Fruit fly (Drosophila melanogaster) whole organism, embryonic: ENCODE measurements around the gene Creld.

Source experiments
- B-H1 ChIP-seq: fragments of 200-800 bp; sonication (Bioruptor generic); IDR thresholded peaks from 3 replicates; pipeline ENCODE4 v1.3.6; 2022; ENCODE audit warnings: missing biosample characterization, missing genetic modification characterization
- B-H2 ChIP-seq: fragments of 200-800 bp; sonication (Bioruptor generic); optimal IDR thresholded peaks from 2 replicates; lab custom pipeline; 2018; ENCODE audit warnings: missing biosample characterization, mild to moderate bottlenecking, missing genetic modification characterization
- CG1024 ChIP-seq: fragments of 200-800 bp; sonication (Bioruptor generic); IDR thresholded peaks from 2 replicates; pipeline ENCODE4 v1.3.6; 2022; ENCODE audit warnings: missing biosample characterization, missing genetic modification characterization
- CG10431 ChIP-seq: fragments of 200-800 bp; sonication (Bioruptor generic); optimal IDR thresholded peaks from 3 replicates; lab custom pipeline; 2018; ENCODE audit warnings: missing biosample characterization, mild to moderate bottlenecking, missing genetic modification characterization
- CG10959 ChIP-seq: fragments of 200-800 bp; sonication (Bioruptor generic); IDR thresholded peaks from 2 replicates; pipeline ENCODE4 v1.3.6; 2022; ENCODE audit warnings: missing biosample characterization, missing genetic modification characterization
- CG11695 ChIP-seq: fragments of 200-800 bp; sonication (Bioruptor generic); IDR thresholded peaks from 3 replicates; pipeline ENCODE4 v1.3.6; 2022; ENCODE audit warnings: missing biosample characterization, missing genetic modification characterization
- CG12299 ChIP-seq: fragments of 200-800 bp; sonication (Bioruptor generic); optimal IDR thresholded peaks from 2 replicates; lab custom pipeline; 2018; ENCODE audit warnings: missing biosample characterization, mild to moderate bottlenecking, missing genetic modification characterization
- CG12769 ChIP-seq: fragments of 200-800 bp; sonication (Bioruptor generic); optimal IDR thresholded peaks from 2 replicates; lab custom pipeline; 2019; ENCODE audit warnings: missing biosample characterization, mild to moderate bottlenecking, missing genetic modification characterization, moderate library complexity
- CG13287 ChIP-seq: fragments of 200-800 bp; sonication (Bioruptor generic); IDR thresholded peaks from 2 replicates; pipeline ENCODE4 v1.3.6; 2022; ENCODE audit warnings: missing biosample characterization, missing genetic modification characterization; ENCODE audit not compliant: partially characterized antibody
- CG14014 ChIP-seq: fragments of 200-800 bp; sonication (Bioruptor generic); IDR thresholded peaks from 2 replicates; pipeline ENCODE4 v1.3.6; 2022; ENCODE audit warnings: missing biosample characterization, missing genetic modification characterization
- CG15479 ChIP-seq: fragments of 200-800 bp; sonication (Bioruptor generic); optimal IDR thresholded peaks from 3 replicates; lab custom pipeline; 2019; ENCODE audit warnings: missing biosample characterization, mild to moderate bottlenecking, missing genetic modification characterization, moderate library complexity
- CG15601 ChIP-seq: fragments of 200-800 bp; sonication (Bioruptor generic); optimal IDR thresholded peaks from 3 replicates; lab custom pipeline; 2019; ENCODE audit warnings: missing biosample characterization, mild to moderate bottlenecking, missing genetic modification characterization, moderate library complexity
- CG1602 ChIP-seq: fragments of 200-800 bp; sonication (Bioruptor generic); optimal IDR thresholded peaks from 3 replicates; lab custom pipeline; 2016; ENCODE audit warnings: missing biosample characterization, missing genetic modification characterization
- CG16815 ChIP-seq: fragments of 200-800 bp; sonication (Bioruptor generic); optimal IDR thresholded peaks from 3 replicates; lab custom pipeline; 2017; ENCODE audit warnings: missing biosample characterization, mild to moderate bottlenecking, missing genetic modification characterization
- CG1792 ChIP-seq: fragments of 200-800 bp; sonication (Bioruptor generic); optimal IDR thresholded peaks from 2 replicates; lab custom pipeline; 2016; ENCODE audit warnings: missing biosample characterization, missing genetic modification characterization
- CG2120 ChIP-seq: fragments of 200-800 bp; sonication (Bioruptor generic); optimal IDR thresholded peaks from 3 replicates; lab custom pipeline; 2016; ENCODE audit warnings: missing biosample characterization, missing genetic modification characterization
- CG2712 ChIP-seq: fragments of 200-800 bp; optimal IDR thresholded peaks from 3 replicates; lab custom pipeline; 2019; ENCODE audit warnings: missing biosample characterization, mild to moderate bottlenecking, missing genetic modification characterization, moderate library complexity
- CG2889 ChIP-seq: fragments of 200-800 bp; sonication (Bioruptor generic); IDR thresholded peaks from 3 replicates; pipeline ENCODE4 v1.3.6; 2022; ENCODE audit warnings: missing biosample characterization, missing genetic modification characterization
- CG31365 ChIP-seq: fragments of 200-800 bp; sonication (Bioruptor generic); optimal IDR thresholded peaks from 2 replicates; lab custom pipeline; 2018; ENCODE audit warnings: missing biosample characterization, mild to moderate bottlenecking, missing genetic modification characterization
- CG31388 ChIP-seq: fragments of 200-800 bp; sonication (Bioruptor generic); optimal IDR thresholded peaks from 2 replicates; lab custom pipeline; 2016; ENCODE audit warnings: missing biosample characterization, missing genetic modification characterization
- CG34224 ChIP-seq: fragments of 200-800 bp; sonication (Bioruptor generic); IDR thresholded peaks from 3 replicates; pipeline ENCODE4 v1.3.6; 2022; ENCODE audit warnings: missing biosample characterization, missing genetic modification characterization; ENCODE audit not compliant: partially characterized antibody
- CG42726 ChIP-seq: fragments of 200-800 bp; sonication (Bioruptor generic); IDR thresholded peaks from 2 replicates; pipeline ENCODE4 v1.3.6; 2022; ENCODE audit warnings: missing biosample characterization, missing genetic modification characterization; ENCODE audit not compliant: partially characterized antibody
- CG6254 ChIP-seq: fragments of 200-800 bp; sonication (Bioruptor generic); optimal IDR thresholded peaks from 3 replicates; lab custom pipeline; 2017; ENCODE audit warnings: mild to moderate bottlenecking, missing biosample characterization, missing genetic modification reagents, missing genetic modification characterization
- CG7745 ChIP-seq: fragments of 200-800 bp; sonication (Bioruptor generic); optimal IDR thresholded peaks from 2 replicates; lab custom pipeline; 2018; ENCODE audit warnings: missing biosample characterization, mild to moderate bottlenecking, missing genetic modification characterization, moderate library complexity
- CG7928 ChIP-seq: fragments of 200-800 bp; sonication (Bioruptor generic); optimal IDR thresholded peaks from 2 replicates; lab custom pipeline; 2017; ENCODE audit warnings: missing biosample characterization, mild to moderate bottlenecking, missing genetic modification characterization
- CG8089 ChIP-seq: fragments of 200-800 bp; sonication (Bioruptor generic); optimal IDR thresholded peaks from 3 replicates; lab custom pipeline; 2016; ENCODE audit warnings: missing biosample characterization, missing genetic modification characterization
- CG8359 ChIP-seq: fragments of 200-800 bp; sonication (Bioruptor generic); optimal IDR thresholded peaks from 2 replicates; lab custom pipeline; 2017; ENCODE audit warnings: missing biosample characterization, mild to moderate bottlenecking, missing genetic modification characterization, borderline replicate concordance
- CG8765 ChIP-seq: fragments of 200-800 bp; sonication (Bioruptor generic); IDR thresholded peaks from 2 replicates; pipeline ENCODE4 v1.3.6; 2022; ENCODE audit warnings: missing biosample characterization, missing genetic modification characterization
- CG8924 ChIP-seq: fragments of 200-800 bp; optimal IDR thresholded peaks from 3 replicates; lab custom pipeline; 2019; ENCODE audit warnings: missing biosample characterization, mild to moderate bottlenecking, missing genetic modification characterization, moderate library complexity
- Dek ChIP-seq: fragments of 200-800 bp; sonication (Bioruptor generic); optimal IDR thresholded peaks from 3 replicates; lab custom pipeline; 2019; ENCODE audit warnings: missing biosample characterization, mild to moderate bottlenecking, missing genetic modification characterization, moderate library complexity
- Drgx ChIP-seq: fragments of 200-800 bp; sonication (Bioruptor generic); IDR thresholded peaks from 2 replicates; pipeline ENCODE4 v1.3.6; 2022; ENCODE audit warnings: missing biosample characterization, missing genetic modification characterization
- Lim3 ChIP-seq: fragments of 200-800 bp; sonication (Bioruptor generic); IDR thresholded peaks from 2 replicates; pipeline ENCODE4 v1.3.6; 2022; ENCODE audit warnings: missing biosample characterization, missing genetic modification characterization
- MBD-R2 ChIP-seq: fragments of 200-800 bp; sonication (Bioruptor generic); IDR thresholded peaks from 2 replicates; pipeline ENCODE4 v1.3.6; 2022; ENCODE audit warnings: missing biosample characterization, missing genetic modification characterization
- Mrtf ChIP-seq: fragments of 200-800 bp; sonication (Bioruptor generic); IDR thresholded peaks from 3 replicates; pipeline ENCODE4 v1.3.6; 2022; ENCODE audit warnings: missing biosample characterization, missing genetic modification characterization
- Sox100B ChIP-seq: fragments of 200-800 bp; sonication (Bioruptor generic); optimal IDR thresholded peaks from 3 replicates; lab custom pipeline; 2018; ENCODE audit warnings: missing biosample characterization, mild to moderate bottlenecking, missing genetic modification characterization
- Sox102F ChIP-seq: fragments of 200-800 bp; sonication (Bioruptor generic); optimal IDR thresholded peaks from 2 replicates; lab custom pipeline; 2018; ENCODE audit warnings: missing biosample characterization, mild to moderate bottlenecking, missing genetic modification characterization, moderate library complexity
- ab ChIP-seq: fragments of 200-800 bp; sonication (Bioruptor generic); optimal IDR thresholded peaks from 2 replicates; lab custom pipeline; 2016; ENCODE audit warnings: missing biosample characterization, missing genetic modification characterization
- amos ChIP-seq: fragments of 200-800 bp; sonication (Bioruptor generic); IDR thresholded peaks from 2 replicates; pipeline ENCODE4 v1.3.6; 2022; ENCODE audit warnings: missing biosample characterization, missing genetic modification characterization; ENCODE audit not compliant: partially characterized antibody
- ash1 ChIP-seq: fragments of 200-800 bp; sonication (Bioruptor generic); optimal IDR thresholded peaks from 2 replicates; lab custom pipeline; 2018; ENCODE audit warnings: missing biosample characterization, mild to moderate bottlenecking, missing genetic modification characterization
- dimm ChIP-seq: fragments of 200-800 bp; sonication (Bioruptor generic); IDR thresholded peaks from 2 replicates; pipeline ENCODE4 v1.3.6; 2022; ENCODE audit warnings: missing biosample characterization, missing genetic modification characterization
- dmrt11E ChIP-seq: fragments of 200-800 bp; sonication (Bioruptor generic); optimal IDR thresholded peaks from 3 replicates; lab custom pipeline; 2018; ENCODE audit warnings: missing biosample characterization, mild to moderate bottlenecking, missing genetic modification characterization, moderate library complexity
- eyg ChIP-seq: fragments of 200-800 bp; sonication (Bioruptor generic); optimal IDR thresholded peaks from 3 replicates; lab custom pipeline; 2016; ENCODE audit warnings: missing biosample characterization, missing genetic modification characterization
- kay ChIP-seq: fragments of 200-800 bp; sonication (Bioruptor generic); optimal IDR thresholded peaks from 2 replicates; lab custom pipeline; 2016; ENCODE audit warnings: missing biosample characterization, missing genetic modification characterization
- mam ChIP-seq: fragments of 200-800 bp; sonication (Bioruptor generic); optimal IDR thresholded peaks from 3 replicates; lab custom pipeline; 2016; ENCODE audit warnings: missing biosample characterization, missing genetic modification characterization
- onecut ChIP-seq: fragments of 200-800 bp; sonication (Bioruptor generic); IDR thresholded peaks from 2 replicates; pipeline ENCODE4 v1.3.6; 2022; ENCODE audit warnings: missing biosample characterization, missing genetic modification characterization
- pho ChIP-seq: fragments of 200-800 bp; sonication (Bioruptor generic); optimal IDR thresholded peaks from 2 replicates; lab custom pipeline; 2016; ENCODE audit warnings: missing biosample characterization, missing genetic modification characterization
- pum ChIP-seq: fragments of 200-800 bp; sonication (Bioruptor generic); optimal IDR thresholded peaks from 2 replicates; lab custom pipeline; 2016; ENCODE audit warnings: missing biosample characterization, missing genetic modification characterization
- row ChIP-seq: fragments of 200-800 bp; sonication (Bioruptor generic); IDR thresholded peaks from 3 replicates; pipeline ENCODE4 v1.3.6; 2022; ENCODE audit warnings: missing biosample characterization, missing genetic modification characterization
- trem ChIP-seq: fragments of 200-800 bp; optimal IDR thresholded peaks from 3 replicates; lab custom pipeline; 2019; ENCODE audit warnings: missing biosample characterization, mild to moderate bottlenecking, missing genetic modification characterization, moderate library complexity
- vvl ChIP-seq: fragments of 200-800 bp; sonication (Bioruptor generic); IDR thresholded peaks from 2 replicates; pipeline ENCODE4 v1.3.6; 2022; ENCODE audit warnings: missing biosample characterization, missing genetic modification characterization
- wek ChIP-seq: fragments of 200-800 bp; sonication (Bioruptor generic); optimal IDR thresholded peaks from 3 replicates; lab custom pipeline; 2018; ENCODE audit warnings: missing biosample characterization, mild to moderate bottlenecking, missing genetic modification characterization, moderate library complexity

The Creld gene

dm6 chr2L:87255-87723, 14.9 kb upstream of the Creld start, which contains the start of gene net (continued):
- TF ChIP-seq pho (peak; percentile 5), CG12299 (tag; lab: Kevin White, UChicago) (peak; percentile 72), CG16815 (GFP tag; lab: Kevin White, UChicago) (peak; percentile 40), eyg (GFP tag; lab: Kevin White, UChicago) (no peak), CG42726 (peak; percentile 26; the same call in 1 of the 2 replicates), amos (GFP tag; lab: Robert Waterston, UW) (no peak), ash1 (GFP tag; lab: Kevin White, UChicago) (no peak), CG11695 (GFP tag; lab: Robert Waterston, UW) (peak; percentile 22; the same call in 1 of the 3 replicates), onecut (GFP tag; lab: Robert Waterston, UW) (peak; percentile 40), CG10959 (GFP tag; lab: Robert Waterston, UW) (no peak), CG10431 (peak; percentile 45), CG8924 (tag; lab: Kevin White, UChicago) (peak; percentile 80), Dek (tag; lab: Kevin White, UChicago) (peak; percentile 66), CG34224 (no peak), dmrt11E (tag; lab: Kevin White, UChicago) (peak; percentile 65), B-H1 (GFP tag; lab: Robert Waterston, UW) (no peak), CG2120 (peak; percentile 57), mam (peak; percentile 10), trem (tag; lab: Kevin White, UChicago) (peak; percentile 42), wek (no peak), CG1792 (GFP tag; lab: Kevin White, UChicago) (no peak), MBD-R2 (GFP tag; lab: Robert Waterston, UW) (peak; percentile 45; the same call in 1 of the 2 replicates), ab (GFP tag; lab: Kevin White, UChicago) (no peak), CG12769 (peak; percentile 68), CG15601 (peak; percentile 92), CG8765 (GFP tag; lab: Robert Waterston, UW) (no peak), Mrtf (no peak), CG14014 (GFP tag; lab: Robert Waterston, UW) (peak; percentile 79; the same call in 1 of the 2 replicates), Sox102F (GFP tag; lab: Kevin White, UChicago) (peak; percentile 34), CG8089 (GFP tag; lab: Kevin White, UChicago) (no peak), CG7928 (GFP tag; lab: Kevin White, UChicago) (no peak), CG31365 (tag; lab: Kevin White, UChicago) (no peak), CG2889 (GFP tag; lab: Robert Waterston, UW) (no peak), row (GFP tag; lab: Robert Waterston, UW) (peak; percentile 98), CG1602 (GFP tag; lab: Kevin White, UChicago) (peak; percentile 16), CG7745 (tag; lab: Kevin White, UChicago) (no peak), CG15479 (GFP tag; lab: Kevin White, UChicago) (no peak), CG6254 (GFP tag; lab: Kevin White, UChicago) (peak; percentile 63), B-H2 (GFP tag; lab: Kevin White, UChicago) (peak; percentile 88), vvl (peak; percentile 49), dimm (GFP tag; lab: Robert Waterston, UW) (no peak), CG13287 (GFP tag; lab: Robert Waterston, UW) (no peak), pum (GFP tag; lab: Kevin White, UChicago) (no peak), kay (no peak), Drgx (GFP tag; lab: Robert Waterston, UW) (peak; percentile 46; the same call in 1 of the 2 replicates), CG2712 (tag; lab: Kevin White, UChicago) (peak; percentile 80), CG1024 (no peak), CG31388 (GFP tag; lab: Kevin White, UChicago) (no peak), Lim3 (GFP tag; lab: Robert Waterston, UW) (no peak), CG8359 (no peak), Sox100B (GFP tag; lab: Kevin White, UChicago) (peak; percentile 73)
